Fruit fly (Drosophila melanogaster): ENCODE measurements around the gene Sry-delta.

DNA sequence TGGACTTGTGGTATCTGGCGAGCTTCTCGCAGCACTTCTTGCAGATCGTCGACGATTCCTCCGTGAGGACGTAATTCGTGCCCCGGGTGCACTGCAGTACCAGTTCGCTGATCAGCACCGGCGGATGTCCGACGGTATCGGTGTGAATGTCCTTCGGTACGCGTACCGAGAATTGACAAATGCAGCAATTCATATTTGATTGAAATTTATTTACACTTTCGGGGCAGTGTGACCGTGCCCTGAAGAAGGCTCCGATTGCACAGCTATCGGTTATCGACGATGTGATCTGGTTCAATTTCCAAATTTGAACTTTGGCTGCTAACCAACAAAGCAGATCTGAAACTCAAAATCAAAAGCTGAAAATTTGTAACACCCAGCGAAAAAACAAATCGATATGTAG is 6.5 kb upstream of the Sry-delta start, which contains the start of gene ZIPIC:
- TF ChIP-seq salr (GFP tag; optimal IDR thresholded peaks at IDR 0.05) (no peak), pdm3 (GFP tag; optimal IDR thresholded peaks at IDR 0.05) (no peak), cyc (GFP tag; optimal IDR thresholded peaks at IDR 0.05) (no peak), Hr38 (GFP tag; optimal IDR thresholded peaks at IDR 0.05) (no peak), CG32006 (GFP tag; optimal IDR thresholded peaks at IDR 0.05) (no peak), CG31627 (GFP tag; optimal IDR thresholded peaks at IDR 0.05) (no peak)

Measured in whole organism, prepupa.